Worm (Caenorhabditis elegans): Measurements from ENCODE around the gene F44A2.3.
A peak's percentile ranks its signal among the peaks of the same experiment; 100 is the strongest.

The F44A2.3 gene

ce11 chrV:9255480-9255879, 49.7 kb upstream of the F44A2.3 start (continued):
- TF ChIP-seq T20F7.1 (GFP tag; optimal IDR thresholded peaks at IDR 0.05) (no peak), dve-1 (tag; optimal IDR thresholded peaks at IDR 0.05; ENCODE audit: insufficient read depth) (peak; percentile 82), ceh-32 (tag; optimal IDR thresholded peaks at IDR 0.05; ENCODE audit: poor library complexity) (no peak), lin-39 (tag; optimal IDR thresholded peaks at IDR 0.05) (no peak), nhr-6 (tag; optimal IDR thresholded peaks at IDR 0.05) (peak; percentile 67), Y105C5A.15 (GFP tag; IDR thresholded peaks at IDR 0.05) (no peak), ZK337.2 (GFP tag; IDR thresholded peaks at IDR 0.05) (no peak), fkh-10 (GFP tag; optimal IDR thresholded peaks at IDR 0.05) (no peak), nhr-77 (tag; optimal IDR thresholded peaks at IDR 0.05) (peak; percentile 64), unc-39 (tag; optimal IDR thresholded peaks at IDR 0.05) (no peak), spr-1 (tag; optimal IDR thresholded peaks at IDR 0.05) (no peak), lin-15B (tag; optimal IDR thresholded peaks at IDR 0.05) (no peak), php-3 (GFP tag; IDR thresholded peaks at IDR 0.05) (peak; percentile 92), egl-43 (GFP tag; IDR thresholded peaks at IDR 0.05) (no peak), nhr-42 (GFP tag; IDR thresholded peaks at IDR 0.05) (no peak), mdt-29 (GFP tag; IDR thresholded peaks at IDR 0.05) (no peak), nhr-48 (tag; optimal IDR thresholded peaks at IDR 0.05) (peak; percentile 72), nhr-11 (tag; optimal IDR thresholded peaks at IDR 0.05) (no peak), snpc-4 (tag; optimal IDR thresholded peaks at IDR 0.05) (no peak), arid-1 (GFP tag; conservative IDR thresholded peaks at IDR 0.05) (no peak), duxl-1 (tag; optimal IDR thresholded peaks at IDR 0.05; ENCODE audit: poor library complexity) (no peak), mxl-2 (GFP tag; conservative IDR thresholded peaks at IDR 0.05) (no peak), attf-4 (tag; optimal IDR thresholded peaks at IDR 0.05) (no peak), ceh-44 (GFP tag; IDR thresholded peaks at IDR 0.05) (no peak), ceh-82 (tag; optimal IDR thresholded peaks at IDR 0.05) (no peak), ama-1 (optimal IDR thresholded peaks at IDR 0.05) (no peak), zag-1 (tag; optimal IDR thresholded peaks at IDR 0.05) (no peak), nhr-76 (tag; optimal IDR thresholded peaks at IDR 0.05) (no peak), zfp-3 (GFP tag; conservative IDR thresholded peaks at IDR 0.05) (no peak), aly-2 (tag; optimal IDR thresholded peaks at IDR 0.05) (no peak), skn-1 (tag; optimal IDR thresholded peaks at IDR 0.05) (no peak), F49E8.2 (tag; optimal IDR thresholded peaks at IDR 0.05; ENCODE audit: borderline replicate concordance) (no peak), F10B5.3 (tag; optimal IDR thresholded peaks at IDR 0.05) (no peak), lin-13 (GFP tag; optimal IDR thresholded peaks at IDR 0.05) (no peak), dmd-9 (GFP tag; IDR thresholded peaks at IDR 0.05) (no peak), daf-8 (GFP tag; IDR thresholded peaks at IDR 0.05) (no peak), hif-1 (tag; optimal IDR thresholded peaks at IDR 0.05) (peak in 1 of 2 experiments; percentile 54), nhr-111 (GFP tag; optimal IDR thresholded peaks at IDR 0.05) (no peak), fos-1 (tag; optimal IDR thresholded peaks at IDR 0.05) (no peak), nhr-237 (tag; optimal IDR thresholded peaks at IDR 0.05) (no peak), lin-1 (GFP tag; IDR thresholded peaks at IDR 0.05) (0 out of 2 replicates have a peak, but pooled peaks have one; percentile 27), nhr-28 (tag; optimal IDR thresholded peaks at IDR 0.05) (peak; percentile 80), lsy-2 (tag; optimal IDR thresholded peaks at IDR 0.05) (no peak), hmg-1.1 (GFP tag; IDR thresholded peaks at IDR 0.05) (no peak), cey-2 (tag; optimal IDR thresholded peaks at IDR 0.05; ENCODE audit: borderline replicate concordance, insufficient read depth) (no peak), T26A8.4 (GFP tag; IDR thresholded peaks at IDR 0.05) (no peak), vab-7 (GFP tag; IDR thresholded peaks at IDR 0.05) (no peak), zip-2 (tag; optimal IDR thresholded peaks at IDR 0.05) (no peak), saeg-2 (GFP tag; IDR thresholded peaks at IDR 0.05) (no peak), ces-1 (GFP tag; optimal IDR thresholded peaks at IDR 0.05) (no peak), F26F4.8 (GFP tag; conservative IDR thresholded peaks at IDR 0.05) (no peak), snpc-1.2 (GFP tag; IDR thresholded peaks at IDR 0.05) (no peak), aha-1 (tag) (no peak)
